Fruit fly (Drosophila melanogaster) whole organism, embryonic: ENCODE data around the gene CG32679.

Experiments used
- Ada2b ChIP-seq: fragments of 200-800 bp; sonication (Bioruptor generic); IDR thresholded peaks from 2 replicates; pipeline ENCODE4 v1.3.6; 2022; ENCODE audit warnings: missing biosample characterization, missing genetic modification characterization
- CG10366 ChIP-seq: fragments of 200-800 bp; sonication (Bioruptor generic); IDR thresholded peaks from 2 replicates; pipeline ENCODE4 v1.3.6; 2022; ENCODE audit warnings: missing biosample characterization, missing genetic modification characterization
- CG10462 ChIP-seq: fragments of 200-800 bp; sonication (Bioruptor generic); optimal IDR thresholded peaks from 2 replicates; lab custom pipeline; 2016; ENCODE audit warnings: missing biosample characterization, missing genetic modification characterization
- CG10979 ChIP-seq: fragments of 200-800 bp; sonication (Bioruptor generic); optimal IDR thresholded peaks from 2 replicates; lab custom pipeline; 2018; ENCODE audit warnings: missing biosample characterization, mild to moderate bottlenecking, missing genetic modification characterization, moderate library complexity
- CG11560 ChIP-seq: fragments of 200-800 bp; sonication (Bioruptor generic); IDR thresholded peaks from 3 replicates; pipeline ENCODE4 v1.3.6; 2022; ENCODE audit warnings: missing biosample characterization, missing genetic modification characterization
- CG12155 ChIP-seq: fragments of 200-800 bp; sonication (Bioruptor generic); optimal IDR thresholded peaks from 3 replicates; lab custom pipeline; 2016; ENCODE audit warnings: missing biosample characterization, missing genetic modification characterization
- CG12299 ChIP-seq: fragments of 200-800 bp; sonication (Bioruptor generic); optimal IDR thresholded peaks from 2 replicates; lab custom pipeline; 2018; ENCODE audit warnings: missing biosample characterization, mild to moderate bottlenecking, missing genetic modification characterization
- CG12391 ChIP-seq: fragments of 200-800 bp; sonication (Bioruptor generic); optimal IDR thresholded peaks from 3 replicates; lab custom pipeline; 2018; ENCODE audit warnings: missing biosample characterization, mild to moderate bottlenecking, missing genetic modification characterization, moderate library complexity
- CG12744 ChIP-seq: fragments of 200-800 bp; sonication (Bioruptor generic); optimal IDR thresholded peaks from 2 replicates; lab custom pipeline; 2016; ENCODE audit warnings: missing biosample characterization, missing genetic modification characterization
- CG13424 ChIP-seq: fragments of 200-800 bp; sonication (Bioruptor generic); optimal IDR thresholded peaks from 2 replicates; lab custom pipeline; 2019; ENCODE audit warnings: missing biosample characterization, mild to moderate bottlenecking, missing genetic modification characterization, moderate library complexity
- CG1603 ChIP-seq: fragments of 200-800 bp; sonication (Bioruptor generic); optimal IDR thresholded peaks from 2 replicates; lab custom pipeline; 2019; ENCODE audit warnings: missing biosample characterization, mild to moderate bottlenecking, missing genetic modification characterization, moderate library complexity
- CG16863 ChIP-seq: fragments of 200-800 bp; sonication (Bioruptor generic); optimal IDR thresholded peaks from 3 replicates; lab custom pipeline; 2016; ENCODE audit warnings: missing biosample characterization, missing genetic modification characterization
- CG18011 ChIP-seq: fragments of 200-800 bp; sonication (Bioruptor generic); optimal IDR thresholded peaks from 2 replicates; lab custom pipeline; 2017; ENCODE audit warnings: missing biosample characterization, missing genetic modification characterization, mild to moderate bottlenecking, moderate library complexity, missing genotype
- CG2116 ChIP-seq: fragments of 200-800 bp; sonication (Bioruptor generic); optimal IDR thresholded peaks from 3 replicates; lab custom pipeline; 2018; ENCODE audit warnings: missing biosample characterization, mild to moderate bottlenecking, missing genetic modification characterization
- CG30431 ChIP-seq: fragments of 200-800 bp; sonication (Bioruptor generic); optimal IDR thresholded peaks from 2 replicates; lab custom pipeline; 2017; ENCODE audit warnings: missing biosample characterization, missing genetic modification characterization
- CG31441 ChIP-seq: fragments of 200-800 bp; sonication (Bioruptor generic); IDR thresholded peaks from 2 replicates; pipeline ENCODE4 v1.3.6; 2022; ENCODE audit warnings: missing biosample characterization, missing genetic modification characterization
- CG33213 ChIP-seq: fragments of 200-800 bp; sonication (Bioruptor generic); optimal IDR thresholded peaks from 3 replicates; lab custom pipeline; 2016; ENCODE audit warnings: missing biosample characterization, missing genetic modification characterization
- CG4282 ChIP-seq: fragments of 200-800 bp; sonication (Bioruptor generic); optimal IDR thresholded peaks from 2 replicates; lab custom pipeline; 2016; ENCODE audit warnings: missing biosample characterization, missing genetic modification characterization
- CG43689 ChIP-seq: fragments of 200-800 bp; sonication (Bioruptor generic); IDR thresholded peaks from 2 replicates; pipeline ENCODE4 v1.3.6; 2022; ENCODE audit warnings: missing biosample characterization, missing genetic modification characterization
- CG4424 ChIP-seq: fragments of 200-800 bp; sonication (Bioruptor generic); optimal IDR thresholded peaks from 3 replicates; lab custom pipeline; 2016; ENCODE audit warnings: missing biosample characterization, missing genetic modification characterization
- CG5180 ChIP-seq: fragments of 200-800 bp; sonication (Bioruptor generic); optimal IDR thresholded peaks from 3 replicates; lab custom pipeline; 2017; ENCODE audit warnings: missing biosample characterization, missing genetic modification characterization, mild to moderate bottlenecking, moderate library complexity, missing genetic modification reagents
- CG6272 ChIP-seq: fragments of 200-800 bp; sonication (Bioruptor generic); IDR thresholded peaks from 2 replicates; pipeline ENCODE4 v1.3.6; 2022; ENCODE audit warnings: missing biosample characterization, missing genetic modification characterization
- CG8089 ChIP-seq: fragments of 200-800 bp; sonication (Bioruptor generic); optimal IDR thresholded peaks from 3 replicates; lab custom pipeline; 2016; ENCODE audit warnings: missing biosample characterization, missing genetic modification characterization
- CG8359 ChIP-seq: fragments of 200-800 bp; sonication (Bioruptor generic); optimal IDR thresholded peaks from 2 replicates; lab custom pipeline; 2017; ENCODE audit warnings: missing biosample characterization, mild to moderate bottlenecking, missing genetic modification characterization, borderline replicate concordance
- CG8478 ChIP-seq: fragments of >200 bp; optimal IDR thresholded peaks from 2 replicates; lab custom pipeline; 2018
- CG9437 ChIP-seq: fragments of 200-800 bp; sonication (Bioruptor generic); optimal IDR thresholded peaks from 2 replicates; lab custom pipeline; 2018; ENCODE audit warnings: missing biosample characterization, mild to moderate bottlenecking, missing genetic modification characterization
- CG9609 ChIP-seq: fragments of 200-800 bp; sonication (Bioruptor generic); optimal IDR thresholded peaks from 3 replicates; lab custom pipeline; 2016; ENCODE audit warnings: missing biosample characterization, missing genetic modification characterization
- GATAe ChIP-seq: fragments of 200-800 bp; sonication (Bioruptor generic); conservative IDR thresholded peaks from 2 replicates; pipeline ENCODE4 v1.3.6; 2022; ENCODE audit warnings: missing biosample characterization, missing genetic modification characterization
- HHEX ChIP-seq: fragments of 200-800 bp; sonication (Bioruptor generic); optimal IDR thresholded peaks from 3 replicates; lab custom pipeline; 2017; ENCODE audit warnings: missing biosample characterization, mild to moderate bottlenecking, missing genetic modification characterization, missing genetic modification reagents
- Hey ChIP-seq: fragments of 200-800 bp; sonication (Bioruptor generic); optimal IDR thresholded peaks from 3 replicates; lab custom pipeline; 2018; ENCODE audit warnings: missing biosample characterization, mild to moderate bottlenecking, missing genetic modification characterization
- Jarid2 ChIP-seq: fragments of 200-800 bp; sonication (Bioruptor generic); optimal IDR thresholded peaks from 3 replicates; lab custom pipeline; 2017; ENCODE audit warnings: mild to moderate bottlenecking, missing biosample characterization, missing genetic modification reagents, missing genetic modification characterization
- Max ChIP-seq: fragments of 200-800 bp; sonication (Bioruptor generic); optimal IDR thresholded peaks from 2 replicates; lab custom pipeline; 2016; ENCODE audit warnings: missing biosample characterization, mild to moderate bottlenecking, missing genetic modification characterization
- Myb ChIP-seq: fragments of 200-800 bp; sonication (Bioruptor generic); optimal IDR thresholded peaks from 2 replicates; lab custom pipeline; 2016; ENCODE audit warnings: missing biosample characterization, missing genetic modification characterization
- Spps ChIP-seq: fragments of 200-800 bp; sonication (Bioruptor generic); optimal IDR thresholded peaks from 2 replicates; lab custom pipeline; 2018; ENCODE audit warnings: missing biosample characterization, mild to moderate bottlenecking, missing genetic modification characterization
- Usf ChIP-seq: fragments of 200-800 bp; sonication (Bioruptor generic); optimal IDR thresholded peaks from 2 replicates; lab custom pipeline; 2017; ENCODE audit warnings: missing genotype, missing biosample characterization, missing genetic modification characterization
- YL-1 ChIP-seq: fragments of 200-800 bp; sonication (Bioruptor generic); optimal IDR thresholded peaks from 3 replicates; lab custom pipeline; 2017; ENCODE audit warnings: missing biosample characterization, mild to moderate bottlenecking, missing genetic modification characterization
- aop ChIP-seq: fragments of 200-800 bp; sonication (Bioruptor generic); IDR thresholded peaks from 2 replicates; pipeline ENCODE4 v1.3.6; 2022; ENCODE audit warnings: missing biosample characterization, missing genetic modification characterization
- caup ChIP-seq: fragments of 200-800 bp; sonication (Bioruptor generic); optimal IDR thresholded peaks from 3 replicates; lab custom pipeline; 2017; ENCODE audit warnings: missing biosample characterization, mild to moderate bottlenecking, missing genetic modification characterization, moderate library complexity; ENCODE audit not compliant: severe bottlenecking
- chm ChIP-seq: fragments of 200-800 bp; sonication (Bioruptor generic); IDR thresholded peaks from 2 replicates; pipeline ENCODE4 v1.3.6; 2022; ENCODE audit warnings: missing biosample characterization, missing genetic modification characterization
- da ChIP-seq: fragments of 200-800 bp; sonication (Bioruptor generic); optimal IDR thresholded peaks from 2 replicates; lab custom pipeline; 2016; ENCODE audit warnings: missing biosample characterization, missing genetic modification characterization
- dmrt11E ChIP-seq: fragments of 200-800 bp; sonication (Bioruptor generic); optimal IDR thresholded peaks from 3 replicates; lab custom pipeline; 2018; ENCODE audit warnings: missing biosample characterization, mild to moderate bottlenecking, missing genetic modification characterization, moderate library complexity
- ems ChIP-seq: fragments of 200-800 bp; sonication (Bioruptor generic); optimal IDR thresholded peaks from 3 replicates; lab custom pipeline; 2016; ENCODE audit warnings: missing biosample characterization, missing genetic modification characterization
- esg ChIP-seq: fragments of 200-800 bp; sonication (Bioruptor generic); conservative IDR thresholded peaks from 2 replicates; pipeline ENCODE4 v1.3.6; 2022; ENCODE audit warnings: missing biosample characterization, missing genetic modification characterization
- fru ChIP-seq: fragments of >200 bp; optimal IDR thresholded peaks from 2 replicates; lab custom pipeline; 2017
- grau ChIP-seq: fragments of 200-800 bp; optimal IDR thresholded peaks from 3 replicates; lab custom pipeline; 2019; ENCODE audit warnings: missing biosample characterization, mild to moderate bottlenecking, missing genetic modification characterization, moderate library complexity
- gsb ChIP-seq: fragments of 200-800 bp; sonication (Bioruptor generic); IDR thresholded peaks from 2 replicates; pipeline ENCODE4 v1.3.6; 2022; ENCODE audit warnings: missing biosample characterization, missing genetic modification characterization
- gsb-n ChIP-seq: fragments of 200-800 bp; sonication (Bioruptor generic); optimal IDR thresholded peaks from 3 replicates; lab custom pipeline; 2018; ENCODE audit warnings: missing biosample characterization, mild to moderate bottlenecking, missing genetic modification characterization
- pho ChIP-seq: fragments of 200-800 bp; sonication (Bioruptor generic); optimal IDR thresholded peaks from 2 replicates; lab custom pipeline; 2016; ENCODE audit warnings: missing biosample characterization, missing genetic modification characterization
- ro ChIP-seq: fragments of 200-800 bp; sonication (Bioruptor generic); IDR thresholded peaks from 2 replicates; pipeline ENCODE4 v1.3.6; 2022; ENCODE audit warnings: missing biosample characterization, missing genetic modification characterization
- so ChIP-seq: fragments of 200-800 bp; sonication (Bioruptor generic); IDR thresholded peaks from 3 replicates; pipeline ENCODE4 v1.3.6; 2022; ENCODE audit warnings: missing biosample characterization, missing genetic modification characterization
- stwl ChIP-seq: fragments of 200-800 bp; sonication (Bioruptor generic); optimal IDR thresholded peaks from 3 replicates; lab custom pipeline; 2018; ENCODE audit warnings: missing biosample characterization, mild to moderate bottlenecking, missing genetic modification characterization, moderate library complexity
- ttk ChIP-seq: fragments of 200-800 bp; sonication (Bioruptor generic); IDR thresholded peaks from 2 replicates; pipeline ENCODE4 v2.1.2; 2022; ENCODE audit warnings: missing biosample characterization, missing genetic modification characterization

CG32679 gene

DNA sequence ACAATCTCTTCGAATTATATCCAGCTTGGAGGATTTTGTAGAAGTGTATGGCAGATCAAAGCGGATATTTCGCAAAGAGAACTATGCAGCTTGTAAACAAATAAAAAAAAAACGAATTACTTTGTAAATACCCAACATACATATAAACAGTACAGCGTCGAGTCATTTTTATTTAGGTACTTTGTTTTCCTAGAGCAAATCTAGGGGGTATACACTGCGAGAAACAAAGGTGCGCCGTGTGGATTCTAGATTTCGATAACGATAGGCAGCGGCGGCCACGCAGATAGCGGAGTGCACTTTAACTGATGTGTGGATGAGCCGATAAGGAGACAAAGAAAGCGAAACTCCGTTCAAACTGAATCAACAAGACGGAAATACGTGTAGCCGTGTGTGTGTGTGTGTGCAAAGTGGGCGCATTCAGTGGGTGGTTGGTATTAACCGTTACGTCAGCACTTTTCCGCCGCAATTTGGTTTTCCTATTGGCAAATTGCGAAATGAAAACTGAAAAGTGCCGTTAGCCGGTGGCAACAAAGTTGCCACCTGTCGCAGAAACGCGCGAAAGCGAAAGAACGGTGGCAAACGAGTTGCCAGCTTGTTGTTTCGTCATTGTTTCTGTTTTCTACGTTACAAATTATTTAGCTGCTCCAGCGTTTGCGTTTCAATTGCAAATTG lies 2.6 kb downstream of the CG32679 start (continued):
- no peak for TF ChIP-seq CG13424 (tag; lab: Kevin White, UChicago)
- no peak for TF ChIP-seq GATAe (GFP tag; lab: Robert Waterston, UW)
- TF ChIP-seq aop: no peak
- no peak for TF ChIP-seq CG2116 (GFP tag; lab: Kevin White, UChicago)
- no peak for TF ChIP-seq gsb-n (tag; lab: Kevin White, UChicago)
- no peak for TF ChIP-seq CG8089 (GFP tag; lab: Kevin White, UChicago)
- 0 out of 3 replicates have a peak, but pooled peaks have one; percentile 15 for TF ChIP-seq so
- TF ChIP-seq ttk (GFP tag; lab: Robert Waterston, UW): no peak
- TF ChIP-seq grau (tag; lab: Kevin White, UChicago): no peak
- TF ChIP-seq Usf: no peak
- no peak for TF ChIP-seq CG8359 (GFP tag; lab: Kevin White, UChicago)
- no peak for TF ChIP-seq Ada2b (GFP tag; lab: Robert Waterston, UW)
- no peak for TF ChIP-seq CG9437
- TF ChIP-seq CG12391 (tag; lab: Kevin White, UChicago): no peak
- peak; percentile 23 for TF ChIP-seq dmrt11E (tag; lab: Kevin White, UChicago)
- TF ChIP-seq ems (GFP tag; lab: Kevin White, UChicago): no peak
- TF ChIP-seq CG6272: no peak
- no peak for TF ChIP-seq Jarid2 (GFP tag; lab: Kevin White, UChicago)
- TF ChIP-seq CG4282 (GFP tag; lab: Kevin White, UChicago): no peak
- TF ChIP-seq CG4424: no peak
- no peak for TF ChIP-seq esg (GFP tag; lab: Robert Waterston, UW)
- TF ChIP-seq Hey: no peak
- no peak for TF ChIP-seq pho
- TF ChIP-seq CG12744 (GFP tag; lab: Kevin White, UChicago): no peak
- TF ChIP-seq Max: no peak
- no peak for TF ChIP-seq CG12299 (tag; lab: Kevin White, UChicago)
- no peak for TF ChIP-seq CG11560 (tag; lab: Robert Waterston, UW)
- no peak for TF ChIP-seq CG12155
- TF ChIP-seq CG10462 (GFP tag; lab: Kevin White, UChicago): peak; percentile 6
- TF ChIP-seq CG33213 (GFP tag; lab: Kevin White, UChicago): no peak
- no peak for TF ChIP-seq HHEX (GFP tag; lab: Kevin White, UChicago)
- no peak for TF ChIP-seq ro (GFP tag; lab: Robert Waterston, UW)
- TF ChIP-seq CG8478 (lab: Kevin White, UChicago): no peak
- TF ChIP-seq CG10366: no peak
- TF ChIP-seq CG9609 (GFP tag; lab: Kevin White, UChicago): no peak
- TF ChIP-seq caup (GFP tag; lab: Kevin White, UChicago): no peak
- TF ChIP-seq CG16863 (GFP tag; lab: Kevin White, UChicago): peak; percentile 3
- no peak for TF ChIP-seq Spps (tag; lab: Kevin White, UChicago)
- TF ChIP-seq CG1603 (tag; lab: Kevin White, UChicago): peak; percentile 22
- no peak for TF ChIP-seq CG18011 (GFP tag; lab: Kevin White, UChicago)
- no peak for TF ChIP-seq CG5180 (GFP tag; lab: Kevin White, UChicago)
- no peak for TF ChIP-seq chm (GFP tag; lab: Robert Waterston, UW)
- TF ChIP-seq CG31441 (GFP tag; lab: Robert Waterston, UW): no peak
- no peak for TF ChIP-seq YL-1 (GFP tag; lab: Kevin White, UChicago)
- no peak for TF ChIP-seq da
- TF ChIP-seq CG30431 (GFP tag; lab: Kevin White, UChicago): no peak
- TF ChIP-seq stwl (tag; lab: Kevin White, UChicago): no peak
- TF ChIP-seq CG43689 (GFP tag; lab: Robert Waterston, UW): no peak
- peak; percentile 8 for TF ChIP-seq Myb (GFP tag; lab: Kevin White, UChicago)
- no peak for TF ChIP-seq CG10979 (tag; lab: Kevin White, UChicago)
- no peak for TF ChIP-seq gsb (GFP tag; lab: Robert Waterston, UW)
- no peak for TF ChIP-seq fru (lab: Kevin White, UChicago)
